Worm (Caenorhabditis elegans): ENCODE data around the gene pssy-2.

Gene pssy-2

DNA sequence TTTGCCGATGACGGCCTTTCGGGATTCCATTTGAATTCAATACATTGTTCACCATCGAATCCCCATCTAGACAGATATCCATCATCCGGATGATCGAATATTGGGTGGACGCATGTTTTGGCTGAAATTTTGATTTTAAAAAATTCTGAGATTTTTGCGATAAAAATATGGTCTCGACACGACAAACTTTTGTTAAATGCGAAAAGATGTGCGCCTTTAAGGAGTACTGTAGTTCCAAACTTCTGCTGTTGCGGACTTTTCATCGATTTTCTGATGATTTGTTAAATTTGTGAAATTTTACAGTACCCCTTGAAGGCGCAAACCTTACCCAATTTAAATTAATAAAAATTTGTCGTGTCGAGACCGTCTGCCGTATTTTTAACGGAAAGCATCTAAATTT, 43.8 kb upstream of the pssy-2 start:
- TF ChIP-seq dpl-1 (GFP tag; optimal IDR thresholded peaks at IDR 0.05), result no peak
- TF ChIP-seq xbp-1 (tag; optimal IDR thresholded peaks at IDR 0.05), result no peak
- TF ChIP-seq lin-15B (tag; optimal IDR thresholded peaks at IDR 0.05), result no peak
- TF ChIP-seq nhr-84 (tag; optimal IDR thresholded peaks at IDR 0.05), result no peak
- TF ChIP-seq lin-35 (GFP tag; optimal IDR thresholded peaks at IDR 0.05), result no peak
- TF ChIP-seq elt-2 (tag; optimal IDR thresholded peaks at IDR 0.05), result no peak
- no peak for TF ChIP-seq unc-30 (tag; optimal IDR thresholded peaks at IDR 0.05)
- no peak for TF ChIP-seq nhr-19 (GFP tag; conservative IDR thresholded peaks at IDR 0.05)
- TF ChIP-seq swsn-7 (tag; optimal IDR thresholded peaks at IDR 0.05), result no peak
- no peak for TF ChIP-seq rnt-1 (tag; optimal IDR thresholded peaks at IDR 0.05)
- no peak for TF ChIP-seq efl-1 (optimal IDR thresholded peaks at IDR 0.05)
- TF ChIP-seq efl-1 (GFP tag; optimal IDR thresholded peaks at IDR 0.05 in 1 of 2), result no peak
- TF ChIP-seq mep-1 (tag; optimal IDR thresholded peaks at IDR 0.05), result no peak
- no peak for TF ChIP-seq unc-130 (tag; optimal IDR thresholded peaks at IDR 0.05)
- TF ChIP-seq pqm-1 (tag; optimal IDR thresholded peaks at IDR 0.05), result no peak

DNA sequence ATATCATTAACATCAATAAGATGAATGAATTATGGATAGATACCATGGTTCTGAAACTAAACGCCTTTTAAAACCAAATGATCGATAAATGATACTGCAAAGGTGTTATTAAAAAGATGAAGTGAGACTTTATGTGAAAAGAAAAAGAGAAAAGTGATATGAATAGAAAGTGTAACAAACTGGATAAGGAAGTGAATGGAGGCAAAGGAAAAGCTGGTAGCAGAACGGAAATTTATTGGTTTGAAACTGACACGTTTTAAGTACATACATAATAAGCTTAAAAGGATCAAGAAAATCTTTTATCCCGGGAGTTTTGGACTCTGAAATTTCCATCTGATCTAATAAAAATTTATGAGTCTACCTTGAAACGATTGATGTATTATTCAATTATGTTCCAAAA, 41.9 kb upstream of the pssy-2 start, which contains the start of gene bli-5:
bli-5 (minus strand) TSS at position 101 of the 400 bp plus-strand sequence.
- TF ChIP-seq aha-1 (tag; optimal IDR thresholded peaks at IDR 0.05) (no peak), pqm-1 (tag; optimal IDR thresholded peaks at IDR 0.05) (no peak), sup-37 (GFP tag; optimal IDR thresholded peaks at IDR 0.05) (no peak), unc-98 (GFP tag; IDR thresholded peaks at IDR 0.05) (no peak), lin-15B (tag; optimal IDR thresholded peaks at IDR 0.05) (no peak), ceh-90 (tag; optimal IDR thresholded peaks at IDR 0.05) (no peak), mef-2 (tag; optimal IDR thresholded peaks at IDR 0.05) (no peak), unc-86 (tag; optimal IDR thresholded peaks at IDR 0.05) (no peak), fkh-10 (GFP tag; optimal IDR thresholded peaks at IDR 0.05) (no peak), fos-1 (tag; optimal IDR thresholded peaks at IDR 0.05) (no peak), elt-3 (tag; optimal IDR thresholded peaks at IDR 0.05) (no peak), aly-2 (tag; optimal IDR thresholded peaks at IDR 0.05) (no peak), ceh-82 (tag; optimal IDR thresholded peaks at IDR 0.05) (no peak), tbx-2 (tag; optimal IDR thresholded peaks at IDR 0.05) (no peak), unc-30 (tag; optimal IDR thresholded peaks at IDR 0.05) (no peak)

DNA sequence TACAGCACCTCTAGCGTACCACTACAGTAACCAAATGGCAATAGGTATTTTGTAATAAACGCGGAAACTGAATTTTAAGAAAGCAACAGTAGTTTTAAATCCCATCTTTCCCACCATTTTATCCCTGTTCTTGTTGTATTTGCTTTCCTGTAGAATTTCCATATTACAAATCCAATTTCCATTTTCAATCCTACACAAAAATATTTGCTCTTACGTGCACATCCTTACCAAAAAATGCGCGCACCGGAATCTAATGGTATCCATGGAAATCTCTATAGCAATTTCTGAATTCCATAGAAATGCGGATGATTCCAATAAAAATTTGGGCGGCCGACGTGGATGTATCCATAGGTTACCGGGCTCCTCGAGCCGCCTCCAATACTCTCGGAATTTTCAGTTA, 41.4 kb upstream of the pssy-2 start, which contains the start of gene trf-1:
trf-1 (plus strand) TSS at position 301 of the 400 bp plus-strand sequence.
- TF ChIP-seq lin-15B (tag; optimal IDR thresholded peaks at IDR 0.05), result no peak
- TF ChIP-seq ceh-88 (GFP tag; IDR thresholded peaks at IDR 0.05), result no peak
- no peak for TF ChIP-seq snpc-4 (tag; optimal IDR thresholded peaks at IDR 0.05)
- TF ChIP-seq ces-1 (GFP tag; optimal IDR thresholded peaks at IDR 0.05), result no peak
- no peak for TF ChIP-seq blmp-1 (tag; optimal IDR thresholded peaks at IDR 0.05)
- TF ChIP-seq ztf-11 (tag; optimal IDR thresholded peaks at IDR 0.05), result no peak
- no peak for TF ChIP-seq mep-1 (tag; optimal IDR thresholded peaks at IDR 0.05)
- no peak for TF ChIP-seq elt-2 (tag; optimal IDR thresholded peaks at IDR 0.05)

DNA sequence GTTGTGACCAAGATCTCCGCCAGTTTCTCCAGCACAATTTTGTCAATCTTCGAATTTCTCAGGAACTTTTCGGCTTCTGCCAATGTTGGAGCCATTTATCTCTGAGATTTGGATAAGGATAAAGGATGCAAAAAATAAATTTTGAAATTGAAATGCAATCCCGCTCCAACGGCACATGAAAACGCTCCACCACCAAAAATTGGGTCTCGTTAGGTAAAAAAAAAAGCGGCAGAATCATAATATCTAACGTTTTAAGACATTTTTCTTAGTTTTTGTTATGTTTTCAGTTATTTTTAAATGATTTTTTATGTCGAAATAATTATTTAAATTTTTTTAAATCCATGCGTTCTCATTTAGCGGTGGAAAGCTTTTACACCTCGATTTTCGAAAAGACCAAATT, 37.2 kb upstream of the pssy-2 start, which contains the start of gene F45G2.7:
F45G2.7 (minus strand) TSS at position 101 of the 400 bp plus-strand sequence.
- TF ChIP-seq rnt-1 (tag; optimal IDR thresholded peaks at IDR 0.05), result no peak
- TF ChIP-seq unc-30 (tag; optimal IDR thresholded peaks at IDR 0.05), result no peak
- no peak for TF ChIP-seq lsy-2 (tag; optimal IDR thresholded peaks at IDR 0.05)
- no peak for TF ChIP-seq lir-3 (tag; optimal IDR thresholded peaks at IDR 0.05; ENCODE audit: poor library complexity)
- TF ChIP-seq unc-98 (GFP tag; IDR thresholded peaks at IDR 0.05), result no peak
- TF ChIP-seq ceh-90 (tag; optimal IDR thresholded peaks at IDR 0.05), result no peak
- no peak for TF ChIP-seq swsn-7 (tag; optimal IDR thresholded peaks at IDR 0.05)
- TF ChIP-seq ceh-88 (GFP tag; IDR thresholded peaks at IDR 0.05), result no peak

DNA sequence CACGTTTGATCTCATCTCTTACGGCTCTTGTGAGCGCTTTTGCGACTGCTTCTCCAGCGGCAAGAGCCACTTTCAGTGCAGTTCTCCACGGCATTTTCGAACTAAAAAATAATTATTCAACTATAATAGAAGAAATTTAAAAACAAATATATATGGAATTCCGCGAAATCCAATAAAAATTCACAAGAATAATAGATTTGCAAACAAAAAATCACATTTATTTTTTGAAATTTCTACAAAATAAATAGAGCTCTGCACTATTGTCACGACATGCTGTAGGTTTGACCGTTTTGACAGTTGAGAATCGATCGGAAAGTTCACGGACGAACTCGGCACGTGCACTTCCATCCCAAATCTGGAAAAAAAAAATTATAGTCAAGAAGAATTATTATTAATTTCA, 36.0 kb upstream of the pssy-2 start, which contains the start of gene F45G2.8:
F45G2.8 (minus strand) TSS at position 101 of the 400 bp plus-strand sequence.
- no peak for TF ChIP-seq lsy-2 (tag; optimal IDR thresholded peaks at IDR 0.05)

All from whole organism, L1 larva.